Worm (Caenorhabditis elegans) whole organism, late embryonic: ENCODE results near the gene C17G10.1.
"Not testable (repeated sequence)": the region's sequence is repeated elsewhere in the genome, so short reads cannot be mapped to it uniquely, and the experiment has no call there.

Experiments used
- C08G9.2 ChIP-seq: sonication (generic microtip); optimal IDR thresholded peaks from 2 replicates; lab custom pipeline; 2016; ENCODE audit warnings: mild to moderate bottlenecking, missing genetic modification characterization, moderate library complexity, missing compliant biosample characterization
- C38D4.7 ChIP-seq: fragments of 200-800 bp; sonication (Bioruptor generic); optimal IDR thresholded peaks from 2 replicates; lab custom pipeline; 2018; ENCODE audit warnings: mild to moderate bottlenecking, missing genetic modification characterization, moderate library complexity, missing compliant biosample characterization
- K09A11.1 ChIP-seq: sonication (generic microtip); optimal IDR thresholded peaks from 2 replicates; lab custom pipeline; 2017; ENCODE audit warnings: antibody characterized with exemption, mild to moderate bottlenecking, missing genetic modification characterization, missing compliant biosample characterization; ENCODE audit not compliant: insufficient read depth
- ceh-14 ChIP-seq: sonication (generic microtip); optimal IDR thresholded peaks from 2 replicates; lab custom pipeline; 2016; ENCODE audit warnings: missing genotype, missing genetic modification characterization, missing compliant biosample characterization
- ceh-18 ChIP-seq: sonication (generic microtip); optimal IDR thresholded peaks from 2 replicates; lab custom pipeline; 2016; ENCODE audit warnings: missing genetic modification characterization, missing compliant biosample characterization
- ceh-2 ChIP-seq: sonication (generic microtip); optimal IDR thresholded peaks from 2 replicates; lab custom pipeline; 2016; ENCODE audit warnings: missing genotype, missing genetic modification characterization, missing compliant biosample characterization
- ceh-22 ChIP-seq: sonication (generic microtip); optimal IDR thresholded peaks from 2 replicates; lab custom pipeline; 2017; ENCODE audit warnings: missing biosample characterization, missing genetic modification characterization
- ceh-24 ChIP-seq: sonication (generic microtip); optimal IDR thresholded peaks from 2 replicates; lab custom pipeline; 2016; ENCODE audit warnings: mild to moderate bottlenecking, missing genetic modification characterization, missing compliant biosample characterization
- ceh-30 ChIP-seq: fragments of 150-350 bp; optimal IDR thresholded peaks from 2 replicates; lab custom pipeline; 2014; ENCODE audit warnings: missing biosample characterization, missing genetic modification characterization
- ceh-31 ChIP-seq: sonication (generic microtip); optimal IDR thresholded peaks from 2 replicates; lab custom pipeline; 2016; ENCODE audit warnings: missing genetic modification characterization, missing compliant biosample characterization
- ceh-34 ChIP-seq: sonication (generic microtip); optimal IDR thresholded peaks from 2 replicates; lab custom pipeline; 2016; ENCODE audit warnings: mild to moderate bottlenecking, missing genetic modification characterization, missing compliant biosample characterization
- ceh-45 ChIP-seq: fragments of 200-800 bp; sonication (Bioruptor generic); IDR thresholded peaks from 2 replicates; pipeline ENCODE4 v1.3.6; 2022; ENCODE audit warnings: missing genetic modification reagents, missing genetic modification characterization, missing compliant biosample characterization
- che-1 ChIP-seq: sonication (generic microtip); optimal IDR thresholded peaks from 2 replicates; lab custom pipeline; 2016; ENCODE audit warnings: mild to moderate bottlenecking, missing genetic modification characterization, missing compliant biosample characterization
- dve-1 ChIP-seq: sonication (generic microtip); optimal IDR thresholded peaks from 2 replicates; lab custom pipeline; 2017; ENCODE audit warnings: antibody characterized with exemption, mild to moderate bottlenecking, missing genetic modification characterization, missing compliant biosample characterization
- elt-4 ChIP-seq: sonication (generic microtip); optimal IDR thresholded peaks from 2 replicates; lab custom pipeline; 2016; ENCODE audit warnings: missing genetic modification characterization, missing compliant biosample characterization
- fax-1 ChIP-seq: sonication (generic microtip); optimal IDR thresholded peaks from 2 replicates; lab custom pipeline; 2016; ENCODE audit warnings: missing genotype, missing genetic modification characterization, missing compliant biosample characterization
- fkh-6 ChIP-seq: sonication (generic microtip); optimal IDR thresholded peaks from 2 replicates; lab custom pipeline; 2016; ENCODE audit warnings: missing genetic modification characterization, missing compliant biosample characterization
- hlh-13 ChIP-seq: fragments of 200-800 bp; sonication (Bioruptor generic); optimal IDR thresholded peaks from 2 replicates; lab custom pipeline; 2018; ENCODE audit warnings: mild to moderate bottlenecking, missing genetic modification characterization, missing compliant biosample characterization
- hlh-6 ChIP-seq: sonication (generic microtip); optimal IDR thresholded peaks from 2 replicates; lab custom pipeline; 2016; ENCODE audit warnings: missing genotype, missing genetic modification characterization, missing compliant biosample characterization
- lim-6 ChIP-seq: sonication (generic microtip); optimal IDR thresholded peaks from 2 replicates; lab custom pipeline; 2016; ENCODE audit warnings: missing genetic modification characterization, missing compliant biosample characterization
- lin-11 ChIP-seq: fragments of 200-800 bp; sonication (Bioruptor generic); optimal IDR thresholded peaks from 2 replicates; lab custom pipeline; 2018; ENCODE audit warnings: mild to moderate bottlenecking, missing genetic modification characterization, missing compliant biosample characterization
- madf-2 ChIP-seq: sonication (generic microtip); optimal IDR thresholded peaks from 2 replicates; lab custom pipeline; 2017; ENCODE audit warnings: missing genetic modification characterization, missing compliant biosample characterization
- nfya-1 ChIP-seq: sonication (generic microtip); optimal IDR thresholded peaks from 2 replicates; lab custom pipeline; 2017; ENCODE audit warnings: missing genetic modification characterization, mild to moderate bottlenecking, missing compliant biosample characterization, antibody characterized with exemption, moderate library complexity
- nhr-11 ChIP-seq: fragments of 150-350 bp; optimal IDR thresholded peaks from 2 replicates; lab custom pipeline; 2014; ENCODE audit warnings: missing biosample characterization, missing genetic modification characterization
- nhr-232 ChIP-seq: sonication (generic microtip); optimal IDR thresholded peaks from 2 replicates; lab custom pipeline; 2016; ENCODE audit warnings: missing genetic modification characterization, missing compliant biosample characterization
- npax-4 ChIP-seq: sonication (generic microtip); optimal IDR thresholded peaks from 2 replicates; lab custom pipeline; 2016; ENCODE audit warnings: missing genetic modification characterization, missing compliant biosample characterization
- odd-2 ChIP-seq: sonication (generic microtip); optimal IDR thresholded peaks from 2 replicates; lab custom pipeline; 2017; ENCODE audit warnings: antibody characterized with exemption, mild to moderate bottlenecking, missing genetic modification characterization, missing compliant biosample characterization
- pha-4 ChIP-seq: fragments of 150-350 bp; optimal IDR thresholded peaks from 2 replicates; lab custom pipeline; 2018; ENCODE audit warnings: missing biosample characterization, missing genetic modification reagents, missing genetic modification characterization
- pqm-1 ChIP-seq: sonication (generic microtip); optimal IDR thresholded peaks from 2 replicates; lab custom pipeline; 2016; ENCODE audit warnings: missing genetic modification characterization, missing compliant biosample characterization
- tbx-2 ChIP-seq: sonication (generic microtip); optimal IDR thresholded peaks from 2 replicates; lab custom pipeline; 2016; ENCODE audit warnings: missing genetic modification characterization, missing compliant biosample characterization
- tbx-7 ChIP-seq: sonication (generic microtip); optimal IDR thresholded peaks from 2 replicates; lab custom pipeline; 2016; ENCODE audit warnings: missing genotype, missing genetic modification characterization, missing compliant biosample characterization
- ttx-3 ChIP-seq: sonication (generic microtip); optimal IDR thresholded peaks from 2 replicates; lab custom pipeline; 2016; ENCODE audit warnings: missing genetic modification reagents, missing genetic modification characterization, missing compliant biosample characterization
- unc-3 ChIP-seq, 2 experiments: fragments of 200-800 bp in 1 of 2; sonication (Bioruptor generic) in 1 of 2; sonication (generic microtip) in 1 of 2; conservative IDR thresholded peaks in 1 of 2; optimal IDR thresholded peaks in 1 of 2; 2 replicates each; pipeline versions ENCODE4 v1.3.6 to Lab custom; 2016 to 2022; ENCODE audit warnings: missing compliant biosample characterization in 2 of 2, missing genetic modification characterization in 2 of 2, missing genetic modification reagents in 1 of 2
- unc-55 ChIP-seq: sonication (generic microtip); optimal IDR thresholded peaks from 2 replicates; lab custom pipeline; 2017; ENCODE audit warnings: missing biosample characterization, missing genetic modification reagents, missing genetic modification characterization
- unc-86 ChIP-seq: sonication (generic microtip); optimal IDR thresholded peaks from 2 replicates; lab custom pipeline; 2016; ENCODE audit warnings: missing genetic modification characterization, missing compliant biosample characterization
- zip-5 ChIP-seq: sonication (generic microtip); optimal IDR thresholded peaks from 2 replicates; lab custom pipeline; 2016; ENCODE audit warnings: missing genetic modification characterization, missing compliant biosample characterization
- ztf-16 ChIP-seq: sonication (generic microtip); optimal IDR thresholded peaks from 2 replicates; lab custom pipeline; 2017; ENCODE audit warnings: missing genetic modification characterization, missing compliant biosample characterization

The C17G10.1 gene

DNA sequence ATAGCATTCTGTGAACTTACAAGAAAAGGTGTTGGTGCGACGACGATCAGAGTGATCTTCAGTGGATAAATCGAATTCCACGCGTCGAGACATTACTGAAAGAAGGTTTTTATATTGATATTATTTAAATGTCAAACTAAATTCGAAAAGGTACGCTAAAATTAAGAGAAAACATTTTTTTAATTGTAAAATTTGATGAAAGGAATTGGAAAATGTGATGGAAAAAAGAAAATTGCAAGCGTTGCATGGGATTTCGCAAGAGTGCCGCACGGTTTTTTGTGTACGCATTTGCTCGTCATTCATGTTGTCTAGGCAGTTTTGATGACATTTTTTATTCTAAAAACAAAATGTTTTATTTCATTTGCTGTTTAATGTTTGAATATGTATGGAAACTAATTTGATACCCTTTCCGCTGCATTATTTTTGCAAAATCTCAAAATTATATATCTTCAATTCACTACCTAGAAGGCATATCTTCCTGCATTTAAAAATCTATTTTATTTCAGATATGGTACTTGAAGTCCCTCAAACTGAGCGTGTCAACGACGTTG lies 34.6 kb downstream of the C17G10.1 start, which contains the start of the genes F59E12.6 and npl-4.1:
Gene F59E12.6 (minus strand): TSS at position 101 of the 551 bp plus-strand sequence.
Gene npl-4.1 (plus strand): TSS at position 501 of the 551 bp plus-strand sequence.
- TF ChIP-seq ztf-16; ttx-3 (tag; lab: Kevin White, UChicago); che-1 (tag; lab: Kevin White, UChicago): not testable (repeated sequence)

DNA sequence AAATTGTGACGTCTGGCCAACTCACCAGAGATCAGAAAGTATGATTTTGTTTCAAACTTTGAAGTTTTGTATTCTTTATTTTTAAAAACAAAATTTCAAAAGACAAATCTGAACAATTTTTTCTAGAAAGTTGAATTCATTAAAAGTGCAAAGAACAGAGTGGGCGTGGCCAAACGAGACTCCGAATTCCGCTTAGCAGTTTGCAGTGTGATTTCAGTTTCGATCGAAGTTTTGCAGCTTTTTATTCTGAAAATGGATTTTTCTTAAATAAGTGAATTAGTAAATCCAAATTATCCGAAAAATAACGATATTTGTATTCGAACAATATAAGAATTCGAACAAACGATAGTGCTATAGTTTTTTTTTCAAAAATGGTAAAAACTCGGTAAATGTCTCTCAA lies 37.1 kb downstream of the C17G10.1 start:
- TF ChIP-seq pha-4 (tag; lab: Kevin White, UChicago): no peak
- no peak for TF ChIP-seq madf-2 (tag; lab: Kevin White, UChicago)
- TF ChIP-seq ceh-30 (tag; lab: Kevin White, UChicago): no peak
- TF ChIP-seq dve-1 (tag; lab: Kevin White, UChicago): no peak

DNA sequence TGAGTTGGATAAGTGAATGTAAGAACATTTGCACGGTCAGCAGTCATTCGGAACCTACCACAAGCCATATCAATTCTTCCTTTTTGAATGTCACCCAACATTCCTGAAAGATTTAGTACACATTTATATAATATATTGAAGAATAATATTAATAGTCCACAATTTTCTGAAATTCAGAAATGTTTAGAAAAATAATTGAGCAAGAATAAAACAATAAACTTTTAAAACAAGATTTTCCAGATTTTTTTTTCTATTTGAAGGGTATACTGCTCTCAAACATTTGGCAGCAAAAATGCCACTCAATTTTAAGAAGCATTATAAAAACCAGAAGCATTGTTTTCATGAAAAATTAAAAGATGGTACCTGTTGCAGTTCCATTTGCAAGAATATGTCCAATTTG lies 40.5 kb downstream of the C17G10.1 start, which contains the start of gene F59E12.8:
Gene F59E12.8 (minus strand): TSS at position 101 of the 400 bp plus-strand sequence.
- TF ChIP-seq C38D4.7 (GFP tag; lab: Kevin White, UChicago): no peak
- no peak for TF ChIP-seq unc-3 (GFP tag; conservative IDR thresholded peaks at IDR 0.05; lab: Robert Waterston, UW)
- no peak for TF ChIP-seq unc-3 (tag; optimal IDR thresholded peaks at IDR 0.05; lab: Kevin White, UChicago)
- TF ChIP-seq unc-55 (GFP tag; lab: Kevin White, UChicago): no peak
- TF ChIP-seq odd-2 (tag; lab: Kevin White, UChicago): no peak
- TF ChIP-seq ceh-45 (GFP tag; lab: Robert Waterston, UW): no peak
- no peak for TF ChIP-seq ceh-24 (tag; lab: Kevin White, UChicago)
- TF ChIP-seq pqm-1 (tag; lab: Kevin White, UChicago): no peak
- TF ChIP-seq ceh-14 (tag; lab: Kevin White, UChicago): no peak
- TF ChIP-seq C08G9.2: no peak
- no peak for TF ChIP-seq ceh-22 (tag; lab: Kevin White, UChicago)
- no peak for TF ChIP-seq hlh-13
- TF ChIP-seq lim-6 (tag; lab: Kevin White, UChicago): no peak
- TF ChIP-seq unc-86 (tag; lab: Kevin White, UChicago): no peak
- no peak for TF ChIP-seq ceh-34
- TF ChIP-seq ceh-2 (tag; lab: Kevin White, UChicago): no peak
- no peak for TF ChIP-seq nhr-11
- TF ChIP-seq che-1 (tag; lab: Kevin White, UChicago): no peak
- no peak for TF ChIP-seq K09A11.1 (tag; lab: Kevin White, UChicago)

DNA sequence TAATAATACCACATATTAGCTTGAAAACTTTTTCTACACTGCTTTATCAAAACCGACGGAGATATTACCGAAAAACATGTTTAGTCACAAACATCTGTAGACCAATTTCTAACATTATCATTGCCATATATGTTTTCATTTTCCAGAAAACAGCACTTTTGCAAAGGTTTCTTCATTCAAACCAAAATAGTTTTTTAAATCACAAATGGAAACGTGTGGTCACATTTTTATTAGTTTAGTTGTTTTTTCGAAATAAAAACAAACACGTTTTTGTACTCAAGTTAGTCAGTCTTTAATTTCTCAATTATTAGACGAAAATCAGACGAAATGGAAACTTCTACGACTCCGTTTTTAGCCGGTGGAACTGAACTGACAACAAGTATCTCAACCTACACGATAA lies 41.7 kb downstream of the C17G10.1 start, which contains the start of gene F59E12.3:
Gene F59E12.3 (plus strand): TSS at position 301 of the 400 bp plus-strand sequence.
- TF ChIP-seq madf-2 (tag; lab: Kevin White, UChicago) (no peak), tbx-2 (tag; lab: Kevin White, UChicago) (no peak), fkh-6 (tag; lab: Kevin White, UChicago) (no peak), nfya-1 (tag; lab: Kevin White, UChicago) (no peak)

DNA sequence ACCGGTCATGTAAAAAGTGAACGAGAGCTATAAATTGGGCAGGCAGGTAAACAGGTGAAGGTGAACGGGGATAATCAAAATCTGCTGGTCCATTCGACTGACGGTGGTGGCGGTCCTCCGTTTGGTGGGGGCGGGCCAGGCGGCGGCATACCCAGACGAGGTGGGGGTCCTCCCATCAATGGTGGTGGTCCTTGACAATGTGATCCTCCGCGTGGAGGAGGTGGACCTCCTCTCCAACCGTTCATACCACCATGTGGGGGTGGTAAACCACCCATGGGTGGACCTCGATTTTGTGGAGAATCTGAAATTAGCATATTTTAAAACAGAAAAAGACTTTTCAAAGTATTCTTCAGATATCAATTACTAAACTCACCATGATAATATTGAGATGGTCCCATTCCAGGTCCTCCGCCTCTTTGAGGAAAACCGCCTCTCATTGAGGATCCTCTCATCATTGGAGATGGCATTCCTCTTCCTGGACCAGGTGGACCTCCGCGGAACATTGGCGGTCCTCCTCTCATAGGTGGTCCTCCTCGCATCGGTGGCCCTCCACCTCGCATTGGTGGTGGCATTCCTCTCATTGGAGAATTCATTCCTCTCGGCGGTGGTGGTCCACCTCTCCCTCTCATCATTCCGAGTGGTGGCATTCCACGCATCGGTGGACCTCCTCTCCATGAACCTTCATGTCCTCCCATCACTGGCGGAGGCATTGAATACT lies 44.2 kb downstream of the C17G10.1 start:
- no peak for TF ChIP-seq ceh-31 (tag; lab: Kevin White, UChicago)
- peak; percentile 41 for TF ChIP-seq elt-4 (tag; lab: Kevin White, UChicago)

DNA sequence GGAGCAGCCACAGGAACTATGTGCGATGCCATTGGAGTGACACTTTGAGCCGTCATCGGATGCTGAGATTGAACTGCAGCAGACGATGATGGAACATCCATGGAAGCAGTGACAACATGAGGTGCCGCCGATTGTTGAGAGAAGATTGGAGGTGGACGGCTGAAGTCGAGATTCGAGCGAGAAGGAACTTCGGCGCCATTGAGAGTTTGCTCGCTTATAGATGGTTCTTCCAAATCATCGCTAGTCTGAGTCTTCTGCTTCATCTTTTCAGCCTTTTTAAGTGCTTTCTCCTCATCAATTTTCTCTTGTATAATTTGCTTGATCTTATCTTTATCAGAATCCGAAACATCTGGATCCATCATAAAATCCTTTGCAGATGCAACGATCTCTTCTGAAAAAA lies 45.8 kb downstream of the C17G10.1 start:
- TF ChIP-seq ceh-30 (tag; lab: Kevin White, UChicago) (no peak), zip-5 (no peak), ceh-14 (tag; lab: Kevin White, UChicago) (no peak), fax-1 (tag; lab: Kevin White, UChicago) (no peak), hlh-6 (tag; lab: Kevin White, UChicago) (no peak), ceh-18 (tag; lab: Kevin White, UChicago) (no peak), ceh-2 (tag; lab: Kevin White, UChicago) (no peak), che-1 (tag; lab: Kevin White, UChicago) (no peak), unc-55 (GFP tag; lab: Kevin White, UChicago) (no peak), nhr-232 (tag; lab: Kevin White, UChicago) (no peak), ceh-34 (no peak), dve-1 (tag; lab: Kevin White, UChicago) (no peak), npax-4 (tag; lab: Kevin White, UChicago) (no peak), tbx-7 (no peak), lim-6 (tag; lab: Kevin White, UChicago) (no peak), lin-11 (no peak), unc-86 (tag; lab: Kevin White, UChicago) (no peak), unc-3 (GFP tag; conservative IDR thresholded peaks at IDR 0.05; lab: Robert Waterston, UW) (no peak), unc-3 (tag; optimal IDR thresholded peaks at IDR 0.05; lab: Kevin White, UChicago) (no peak)
- TF ChIP-seq, all 69 proteins: peak for 0
